Worm (Caenorhabditis elegans): Measurements from ENCODE around the gene dec-7.

- no peak for TF ChIP-seq elt-2 (tag; optimal IDR thresholded peaks at IDR 0.05)
- TF ChIP-seq pag-3 (tag; optimal IDR thresholded peaks at IDR 0.05; ENCODE audit: borderline replicate concordance), result no peak
- TF ChIP-seq fkh-10 (GFP tag; optimal IDR thresholded peaks at IDR 0.05), result no peak
- no peak for TF ChIP-seq dve-1 (tag; optimal IDR thresholded peaks at IDR 0.05)
- TF ChIP-seq ceh-45 (GFP tag; IDR thresholded peaks at IDR 0.05), result no peak
- TF ChIP-seq nfya-1 (tag; optimal IDR thresholded peaks at IDR 0.05), result no peak
- TF ChIP-seq odd-2 (tag; optimal IDR thresholded peaks at IDR 0.05), result no peak
- no peak for TF ChIP-seq ceh-9 (tag; optimal IDR thresholded peaks at IDR 0.05)
- TF ChIP-seq nhr-232 (tag; optimal IDR thresholded peaks at IDR 0.05), result no peak
- no peak for TF ChIP-seq pha-2 (tag; optimal IDR thresholded peaks at IDR 0.05)
- TF ChIP-seq elt-4 (tag; optimal IDR thresholded peaks at IDR 0.05), result no peak
- TF ChIP-seq tbx-7 (tag; optimal IDR thresholded peaks at IDR 0.05), result no peak
- TF ChIP-seq nhr-11 (tag; optimal IDR thresholded peaks at IDR 0.05), result no peak
These were observed 2.7 kb upstream of the dec-7 start for ce11 chrIII:9929525-9929924.

All from whole organism, late embryonic.